Worm (Caenorhabditis elegans): ENCODE data around the gene rfc-4.

The rfc-4 gene

ce11 chrIII:6971662-6972284 lies at the start of gene rfc-4, which contains the start of gene eef-1A.1:
Gene rfc-4 (plus strand): TSS chrIII:6972253.
Gene eef-1A.1 (minus strand): TSS chrIII:6971712.
- TF ChIP-seq tra-4 (tag; optimal IDR thresholded peaks at IDR 0.05) (no peak), sea-1 (GFP tag; conservative IDR thresholded peaks at IDR 0.05) (no peak), aly-1 (tag; optimal IDR thresholded peaks at IDR 0.05) (no peak), ceh-13 (GFP tag; optimal IDR thresholded peaks at IDR 0.05) (no peak), flt-1 (GFP tag; IDR thresholded peaks at IDR 0.05) (peak; percentile 84), ceh-36 (tag; optimal IDR thresholded peaks at IDR 0.05) (peak; percentile 7), tbx-11 (GFP tag; IDR thresholded peaks at IDR 0.05) (no peak), ets-7 (tag; optimal IDR thresholded peaks at IDR 0.05) (no peak), F13C5.2 (tag; optimal IDR thresholded peaks at IDR 0.05) (peak; percentile 89), hmbx-1 (tag; optimal IDR thresholded peaks at IDR 0.05) (peak; percentile 9), hmg-4 (GFP tag; optimal IDR thresholded peaks at IDR 0.05) (peak; percentile 61), pes-1 (GFP tag; IDR thresholded peaks at IDR 0.05) (no peak; the same call in 1 of the 2 replicates), ama-1 (optimal IDR thresholded peaks at IDR 0.05) (no peak), tbx-37 (GFP tag; conservative IDR thresholded peaks at IDR 0.05) (peak; percentile 59), hnd-1 (tag; optimal IDR thresholded peaks at IDR 0.05) (peak; percentile 50), B0310.2 (tag; optimal IDR thresholded peaks at IDR 0.05) (no peak), scrt-1 (GFP tag; IDR thresholded peaks at IDR 0.05) (no peak)

ce11 chrIII:6928725-6929124 lies 43.3 kb upstream of the rfc-4 start, which contains the start of gene flap-1:
Gene flap-1 (minus strand): TSS chrIII:6928825.
- TF ChIP-seq scrt-1 (GFP tag; IDR thresholded peaks at IDR 0.05): no peak
- TF ChIP-seq tra-4 (tag; optimal IDR thresholded peaks at IDR 0.05): no peak
- no peak for TF ChIP-seq sea-1 (GFP tag; conservative IDR thresholded peaks at IDR 0.05)
- no peak for TF ChIP-seq B0310.2 (tag; optimal IDR thresholded peaks at IDR 0.05)

- no peak for TF ChIP-seq scrt-1 (GFP tag; IDR thresholded peaks at IDR 0.05)
- TF ChIP-seq tbx-11 (GFP tag; IDR thresholded peaks at IDR 0.05): no peak
- TF ChIP-seq flt-1 (GFP tag; IDR thresholded peaks at IDR 0.05): no peak
- TF ChIP-seq B0310.2 (tag; optimal IDR thresholded peaks at IDR 0.05): no peak
- no peak for TF ChIP-seq ceh-13 (GFP tag; optimal IDR thresholded peaks at IDR 0.05)
- no peak for TF ChIP-seq tra-4 (tag; optimal IDR thresholded peaks at IDR 0.05)
- no peak for TF ChIP-seq aly-1 (tag; optimal IDR thresholded peaks at IDR 0.05)
- no peak for TF ChIP-seq ama-1 (optimal IDR thresholded peaks at IDR 0.05)
- TF ChIP-seq pes-1 (GFP tag; IDR thresholded peaks at IDR 0.05): no peak
- TF ChIP-seq hmbx-1 (tag; optimal IDR thresholded peaks at IDR 0.05): no peak
- TF ChIP-seq sea-1 (GFP tag; conservative IDR thresholded peaks at IDR 0.05): no peak
- TF ChIP-seq tbx-37 (GFP tag; conservative IDR thresholded peaks at IDR 0.05): no peak
- TF ChIP-seq hnd-1 (tag; optimal IDR thresholded peaks at IDR 0.05): no peak
These were observed 42.4 kb upstream of the rfc-4 start, which contains the start of gene inf-1 for ce11 chrIII:6929558-6930167. Gene inf-1 (plus strand): TSS chrIII:6930134.

- TF ChIP-seq ama-1 (optimal IDR thresholded peaks at IDR 0.05) (peak; percentile 26), B0310.2 (tag; optimal IDR thresholded peaks at IDR 0.05) (no peak)
These were observed 40.2 kb upstream of the rfc-4 start, which contains the start of gene byn-1 for ce11 chrIII:6931896-6932295. Gene byn-1 (plus strand): TSS chrIII:6932001.

ce11 chrIII:6935269-6936017 lies 36.6 kb upstream of the rfc-4 start, which contains the start of the genes F57B9.8 and coq-2:
Gene F57B9.8 (minus strand): TSS chrIII:6935319.
Gene coq-2 (plus strand): TSS chrIII:6935967.
- TF ChIP-seq tbx-37 (GFP tag; conservative IDR thresholded peaks at IDR 0.05): no peak
- no peak for TF ChIP-seq ceh-36 (tag; optimal IDR thresholded peaks at IDR 0.05)
- TF ChIP-seq aly-1 (tag; optimal IDR thresholded peaks at IDR 0.05): no peak
- no peak for TF ChIP-seq tbx-11 (GFP tag; IDR thresholded peaks at IDR 0.05)
- TF ChIP-seq flt-1 (GFP tag; IDR thresholded peaks at IDR 0.05): no peak
- no peak for TF ChIP-seq hmg-4 (GFP tag; optimal IDR thresholded peaks at IDR 0.05)
- no peak for TF ChIP-seq ceh-13 (GFP tag; optimal IDR thresholded peaks at IDR 0.05)
- no peak for TF ChIP-seq B0310.2 (tag; optimal IDR thresholded peaks at IDR 0.05)
- no peak for TF ChIP-seq hnd-1 (tag; optimal IDR thresholded peaks at IDR 0.05)
- no peak for TF ChIP-seq tra-4 (tag; optimal IDR thresholded peaks at IDR 0.05)
- no peak for TF ChIP-seq sea-1 (GFP tag; conservative IDR thresholded peaks at IDR 0.05)
- TF ChIP-seq scrt-1 (GFP tag; IDR thresholded peaks at IDR 0.05): no peak
- no peak for TF ChIP-seq ama-1 (optimal IDR thresholded peaks at IDR 0.05)
- TF ChIP-seq pes-1 (GFP tag; IDR thresholded peaks at IDR 0.05): no peak
- no peak for TF ChIP-seq hmbx-1 (tag; optimal IDR thresholded peaks at IDR 0.05)

ce11 chrIII:6939523-6939922 lies 32.5 kb upstream of the rfc-4 start, which contains the start of gene F57B9.3:
Gene F57B9.3 (plus strand): TSS chrIII:6939823.
- TF ChIP-seq tra-4 (tag; optimal IDR thresholded peaks at IDR 0.05) (no peak), ceh-36 (tag; optimal IDR thresholded peaks at IDR 0.05) (no peak), F13C5.2 (tag; optimal IDR thresholded peaks at IDR 0.05) (no peak), hmbx-1 (tag; optimal IDR thresholded peaks at IDR 0.05) (no peak), ets-7 (tag; optimal IDR thresholded peaks at IDR 0.05) (no peak), ceh-13 (GFP tag; optimal IDR thresholded peaks at IDR 0.05) (no peak), hmg-4 (GFP tag; optimal IDR thresholded peaks at IDR 0.05) (no peak), aly-1 (tag; optimal IDR thresholded peaks at IDR 0.05) (no peak), tbx-37 (GFP tag; conservative IDR thresholded peaks at IDR 0.05) (no peak), hnd-1 (tag; optimal IDR thresholded peaks at IDR 0.05) (no peak), ama-1 (optimal IDR thresholded peaks at IDR 0.05) (no peak), B0310.2 (tag; optimal IDR thresholded peaks at IDR 0.05) (no peak), flt-1 (GFP tag; IDR thresholded peaks at IDR 0.05) (no peak), scrt-1 (GFP tag; IDR thresholded peaks at IDR 0.05) (no peak), tbx-11 (GFP tag; IDR thresholded peaks at IDR 0.05) (no peak), pes-1 (GFP tag; IDR thresholded peaks at IDR 0.05) (no peak)

Data from whole organism, early embryonic.